Fruit fly (Drosophila melanogaster) Kc167 (cell line): ENCODE data around the gene Ankrd49.

Experiments
- Myc ChIP-seq: fragments of >200 bp; optimal IDR thresholded peaks from 2 replicates; lab custom pipeline; 2017; ENCODE audit warnings: missing external identifiers
- Sin3A ChIP-seq: fragments of >200 bp; optimal IDR thresholded peaks from 2 replicates; lab custom pipeline; 2018; ENCODE audit warnings: missing external identifiers
- h ChIP-seq: fragments of >200 bp; optimal IDR thresholded peaks from 3 replicates; lab custom pipeline; 2018; ENCODE audit warnings: missing external identifiers
- insv ChIP-seq: fragments of >200 bp; optimal IDR thresholded peaks from 3 replicates; lab custom pipeline; 2018; ENCODE audit warnings: missing external identifiers
- psq ChIP-seq: fragments of >200 bp; optimal IDR thresholded peaks from 2 replicates; lab custom pipeline; 2017; ENCODE audit warnings: missing external identifiers
- ttk ChIP-seq: sonication (Bioruptor generic); optimal IDR thresholded peaks from 2 replicates; lab custom pipeline; 2017; ENCODE audit warnings: missing external identifiers

Ankrd49 gene

dm6 chr2L:15007331-15007863 is at the start of gene Ankrd49, which contains the start of gene NC2beta:
TSS of gene Ankrd49 (minus strand) at chr2L:15007431.
TSS of gene NC2beta (plus strand) at chr2L:15007813.
- no peak for TF ChIP-seq insv
- TF ChIP-seq h (lab: Kevin White, UChicago): no peak

dm6 chr2L:15056359-15057220 is 49.4 kb upstream of the Ankrd49 start:
- TF ChIP-seq psq (lab: Kevin White, UChicago) (no peak), insv (no peak), Sin3A (no peak), ttk (no peak), Myc (lab: Kevin White, UChicago) (no peak), h (lab: Kevin White, UChicago) (no peak)

- TF ChIP-seq Sin3A (no peak), h (lab: Kevin White, UChicago) (no peak), insv (no peak), Myc (lab: Kevin White, UChicago) (no peak), ttk (no peak)
These were observed 47.9 kb upstream of the Ankrd49 start for dm6 chr2L:15055105-15055504.

- TF ChIP-seq Sin3A: no peak
- no peak for TF ChIP-seq h (lab: Kevin White, UChicago)
- no peak for TF ChIP-seq Myc (lab: Kevin White, UChicago)
- no peak for TF ChIP-seq psq (lab: Kevin White, UChicago)
- TF ChIP-seq ttk: no peak
- TF ChIP-seq insv: no peak
These were observed 45.7 kb upstream of the Ankrd49 start for dm6 chr2L:15052805-15053388.

- TF ChIP-seq ttk: no peak
- TF ChIP-seq insv: no peak
- TF ChIP-seq Myc (lab: Kevin White, UChicago): no peak
- no peak for TF ChIP-seq psq (lab: Kevin White, UChicago)
- no peak for TF ChIP-seq Sin3A
These were observed 36.5 kb upstream of the Ankrd49 start for dm6 chr2L:15043718-15044117.

- TF ChIP-seq Sin3A (no peak), ttk (no peak), Myc (lab: Kevin White, UChicago) (no peak), psq (lab: Kevin White, UChicago) (no peak), h (lab: Kevin White, UChicago) (no peak), insv (no peak)
These were observed 32.1 kb upstream of the Ankrd49 start for dm6 chr2L:15039309-15039772.

dm6 chr2L:15038339-15039308 is 31.4 kb upstream of the Ankrd49 start, which contains the start of gene CIAPIN1:
TSS of gene CIAPIN1 (minus strand) at chr2L:15038861.
- TF ChIP-seq psq (lab: Kevin White, UChicago) (no peak), h (lab: Kevin White, UChicago) (no peak), Sin3A (no peak), insv (no peak)

- no peak for TF ChIP-seq insv
- no peak for TF ChIP-seq psq (lab: Kevin White, UChicago)
- TF ChIP-seq ttk: no peak
- no peak for TF ChIP-seq Myc (lab: Kevin White, UChicago)
- no peak for TF ChIP-seq Sin3A
- TF ChIP-seq h (lab: Kevin White, UChicago): no peak
These were observed 28.1 kb upstream of the Ankrd49 start, which contains the start of gene yellow-c for dm6 chr2L:15035366-15035765. TSS of gene yellow-c (plus strand) at chr2L:15035394.

- TF ChIP-seq h (lab: Kevin White, UChicago) (no peak), Sin3A (no peak), ttk (no peak), Myc (lab: Kevin White, UChicago) (no peak), psq (lab: Kevin White, UChicago) (no peak), insv (no peak)
These were observed 24.4 kb upstream of the Ankrd49 start, which contains the start of gene CG31832 for dm6 chr2L:15031650-15032049. TSS of gene CG31832 (minus strand) at chr2L:15031750.

- no peak for TF ChIP-seq Sin3A
- no peak for TF ChIP-seq ttk
- TF ChIP-seq psq (lab: Kevin White, UChicago): no peak
- TF ChIP-seq h (lab: Kevin White, UChicago): no peak
- TF ChIP-seq insv: no peak
- TF ChIP-seq Myc (lab: Kevin White, UChicago): no peak
These were observed 19.4 kb upstream of the Ankrd49 start, which contains the start of gene CG33310 for dm6 chr2L:15026582-15026981. TSS of gene CG33310 (plus strand) at chr2L:15026882.

- TF ChIP-seq psq (lab: Kevin White, UChicago) (no peak), Sin3A (no peak), insv (no peak), Myc (lab: Kevin White, UChicago) (no peak), h (lab: Kevin White, UChicago) (no peak), ttk (no peak)
These were observed 8.8 kb upstream of the Ankrd49 start, which contains the start of gene GABA-B-R1 for dm6 chr2L:15016031-15016430. TSS of gene GABA-B-R1 (plus strand) at chr2L:15016331.
